Worm (Caenorhabditis elegans) whole organism, early embryonic: Measurements from ENCODE around the gene M199.7.
"Not testable (repeated sequence)": the region's sequence is repeated elsewhere in the genome, so short reads cannot be mapped to it uniquely, and the experiment has no call there.

Source experiments
- B0310.2 ChIP-seq: sonication (generic microtip); optimal IDR thresholded peaks from 2 replicates; lab custom pipeline; 2016; ENCODE audit warnings: mild to moderate bottlenecking, missing genetic modification characterization, missing compliant biosample characterization
- F13C5.2 ChIP-seq: sonication (generic microtip); optimal IDR thresholded peaks from 2 replicates; lab custom pipeline; 2017; ENCODE audit warnings: mild to moderate bottlenecking, missing genetic modification characterization, inconsistent platforms, missing compliant biosample characterization
- aly-1 ChIP-seq: sonication (generic microtip); optimal IDR thresholded peaks from 2 replicates; lab custom pipeline; 2016; ENCODE audit warnings: missing genetic modification characterization, missing compliant biosample characterization
- ceh-13 ChIP-seq: fragments of 200-800 bp; sonication (Bioruptor generic); optimal IDR thresholded peaks from 2 replicates; lab custom pipeline; 2018; ENCODE audit warnings: mild to moderate bottlenecking, missing genetic modification characterization, missing compliant biosample characterization
- ceh-36 ChIP-seq: sonication (generic microtip); optimal IDR thresholded peaks from 2 replicates; lab custom pipeline; 2016; ENCODE audit warnings: missing genetic modification characterization, inconsistent platforms, missing compliant biosample characterization
- ets-7 ChIP-seq: sonication (generic microtip); optimal IDR thresholded peaks from 2 replicates; lab custom pipeline; 2016; ENCODE audit warnings: missing genotype, missing genetic modification characterization, missing compliant biosample characterization
- flt-1 ChIP-seq: fragments of 200-800 bp; sonication (Bioruptor generic); IDR thresholded peaks from 2 replicates; pipeline ENCODE4 v1.3.6; 2022; ENCODE audit warnings: missing genetic modification characterization, missing compliant biosample characterization
- hmbx-1 ChIP-seq: sonication (generic microtip); optimal IDR thresholded peaks from 2 replicates; lab custom pipeline; 2016; ENCODE audit warnings: mild to moderate bottlenecking, missing genetic modification characterization, missing compliant biosample characterization
- hmg-4 ChIP-seq: fragments of 200-800 bp; sonication (Bioruptor generic); optimal IDR thresholded peaks from 2 replicates; lab custom pipeline; 2018; ENCODE audit warnings: mild to moderate bottlenecking, missing genetic modification characterization, missing compliant biosample characterization
- hnd-1 ChIP-seq: sonication (generic microtip); optimal IDR thresholded peaks from 2 replicates; lab custom pipeline; 2016; ENCODE audit warnings: missing genetic modification characterization, missing compliant biosample characterization
- pes-1 ChIP-seq: fragments of 200-800 bp; sonication (Bioruptor generic); IDR thresholded peaks from 2 replicates; pipeline ENCODE4 v1.3.6; 2022; ENCODE audit warnings: missing genetic modification reagents, missing genetic modification characterization, missing compliant biosample characterization
- sea-1 ChIP-seq: fragments of 200-800 bp; sonication (Bioruptor generic); conservative IDR thresholded peaks from 2 replicates; pipeline ENCODE4 v1.3.6; 2022; ENCODE audit warnings: missing genetic modification characterization, missing compliant biosample characterization
- tbx-11 ChIP-seq: fragments of 200-800 bp; sonication (Bioruptor generic); IDR thresholded peaks from 2 replicates; pipeline ENCODE4 v1.3.6; 2022; ENCODE audit warnings: missing genetic modification characterization, missing compliant biosample characterization
- tbx-37 ChIP-seq: fragments of 200-800 bp; sonication (Bioruptor generic); conservative IDR thresholded peaks from 2 replicates; pipeline ENCODE4 v1.3.6; 2022; ENCODE audit warnings: missing genetic modification reagents, missing genetic modification characterization, missing compliant biosample characterization
- tra-4 ChIP-seq: sonication (generic microtip); optimal IDR thresholded peaks from 2 replicates; lab custom pipeline; 2017; ENCODE audit warnings: missing genetic modification characterization, missing compliant biosample characterization

The M199.7 gene

DNA sequence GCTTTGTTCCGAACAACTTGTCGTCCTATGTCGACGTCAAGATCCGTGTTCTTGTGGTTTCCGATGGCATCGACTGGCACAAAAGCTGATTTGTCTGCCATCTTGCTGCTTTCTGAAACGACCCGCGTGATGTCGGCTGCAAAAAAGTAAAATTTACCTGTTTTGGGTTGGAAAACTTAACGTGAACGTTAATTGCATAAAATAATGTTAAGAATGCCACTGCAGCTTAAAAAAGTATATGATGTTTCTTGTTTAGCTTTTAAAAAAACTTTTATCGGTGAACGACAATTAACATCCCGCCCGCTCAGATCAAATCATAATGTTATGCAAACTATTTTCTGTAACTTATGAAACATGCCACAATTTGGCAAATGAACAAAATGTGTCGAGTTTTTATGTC is 10.9 kb downstream of the M199.7 start, which contains the start of gene M199.8:
Gene M199.8 (minus strand): TSS at position 101 of the 400 bp plus-strand sequence.
- not testable (repeated sequence) for TF ChIP-seq pes-1 (GFP tag; lab: Robert Waterston, UW); tbx-11 (GFP tag; lab: Robert Waterston, UW); ceh-13 (GFP tag; lab: Kevin White, UChicago)

- no peak for TF ChIP-seq tbx-11 (GFP tag; lab: Robert Waterston, UW)
- TF ChIP-seq sea-1 (GFP tag; lab: Robert Waterston, UW), result no peak
- no peak for TF ChIP-seq flt-1 (GFP tag; lab: Robert Waterston, UW)
- no peak for TF ChIP-seq B0310.2 (tag; lab: Kevin White, UChicago)
- TF ChIP-seq tbx-37, result no peak
- no peak for TF ChIP-seq F13C5.2
- TF ChIP-seq aly-1 (tag; lab: Kevin White, UChicago), result no peak
- TF ChIP-seq ets-7 (tag; lab: Kevin White, UChicago), result no peak
- TF ChIP-seq hnd-1 (tag; lab: Kevin White, UChicago), result no peak
These were observed 17.9 kb downstream of the M199.7 start, which contains the start of gene srg-51 for ce11 chrIV:15140832-15141231. Gene srg-51, minus strand, starts transcription at chrIV:15140932.

ce11 chrIV:15147104-15147503 is 24.1 kb downstream of the M199.7 start, which contains the start of gene str-78:
Gene str-78, minus strand, starts transcription at chrIV:15147204.
- TF ChIP-seq pes-1 (GFP tag; lab: Robert Waterston, UW) (no peak), hnd-1 (tag; lab: Kevin White, UChicago) (no peak), aly-1 (tag; lab: Kevin White, UChicago) (no peak)

- TF ChIP-seq sea-1 (GFP tag; lab: Robert Waterston, UW) (no peak), hmbx-1 (tag; lab: Kevin White, UChicago) (no peak), tbx-37 (no peak), tra-4 (tag; lab: Kevin White, UChicago) (no peak), F13C5.2 (no peak), hmg-4 (no peak)
These were observed 42.6 kb downstream of the M199.7 start for ce11 chrIV:15165602-15166001.

- TF ChIP-seq ets-7 (tag; lab: Kevin White, UChicago) (no peak), flt-1 (GFP tag; lab: Robert Waterston, UW) (no peak), pes-1 (GFP tag; lab: Robert Waterston, UW) (no peak), hnd-1 (tag; lab: Kevin White, UChicago) (no peak), sea-1 (GFP tag; lab: Robert Waterston, UW) (no peak), ceh-13 (GFP tag; lab: Kevin White, UChicago) (no peak), ceh-36 (tag; lab: Kevin White, UChicago) (no peak), tbx-11 (GFP tag; lab: Robert Waterston, UW) (no peak), F13C5.2 (no peak), tbx-37 (no peak)
These were observed 45.5 kb downstream of the M199.7 start for ce11 chrIV:15168442-15168841.
